Fruit fly (Drosophila melanogaster): ENCODE results near the gene Duox.

DNA sequence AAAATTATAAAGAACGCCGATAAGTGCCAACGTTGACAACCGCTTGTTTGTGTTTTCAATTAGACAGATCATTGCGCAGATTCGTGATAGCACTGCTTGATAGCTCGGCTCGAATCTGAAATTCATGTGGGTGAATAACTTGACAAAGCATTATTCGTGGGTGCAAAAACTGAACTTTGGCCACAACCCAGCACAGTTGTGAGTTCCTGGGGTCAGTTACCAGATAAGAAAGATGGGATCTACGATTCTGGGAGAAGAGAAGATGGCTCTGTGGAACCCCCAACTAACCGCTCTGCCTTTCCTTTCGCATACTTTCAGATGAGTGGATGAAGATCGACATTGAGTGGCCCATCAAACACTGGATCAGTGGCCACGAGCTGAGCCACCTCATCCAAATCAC lies 19.2 kb downstream of the Duox start:
- TF ChIP-seq CG7045 (GFP tag; optimal IDR thresholded peaks at IDR 0.05) = no peak
- TF ChIP-seq CG11617 (GFP tag; optimal IDR thresholded peaks at IDR 0.05) = no peak
- no peak for TF ChIP-seq ovo (GFP tag; optimal IDR thresholded peaks at IDR 0.05)
- TF ChIP-seq CG14711 (tag; optimal IDR thresholded peaks at IDR 0.05) = no peak
- TF ChIP-seq cnc (optimal IDR thresholded peaks at IDR 0.05) = no peak
- TF ChIP-seq Crg-1 (GFP tag; optimal IDR thresholded peaks at IDR 0.05) = no peak
- TF ChIP-seq pad (GFP tag; optimal IDR thresholded peaks at IDR 0.05) = no peak
- TF ChIP-seq Hr96 (GFP tag; optimal IDR thresholded peaks at IDR 0.05) = no peak
- TF ChIP-seq toe (GFP tag; optimal IDR thresholded peaks at IDR 0.05) = no peak
- TF ChIP-seq bab1 (GFP tag; optimal IDR thresholded peaks at IDR 0.05) = no peak
- TF ChIP-seq CG1620 (GFP tag; optimal IDR thresholded peaks at IDR 0.05) = no peak
